Worm (Caenorhabditis elegans): ENCODE data around the gene ZK637.15.

The ZK637.15 gene

ce11 chrIII:8911598-8912194 lies 8.2 kb upstream of the ZK637.15 start, which contains the start of gene tpk-1:
TSS of gene tpk-1 (plus strand) at chrIII:8912144.
- no peak for TF ChIP-seq cog-1 (tag; optimal IDR thresholded peaks at IDR 0.05)
- no peak for TF ChIP-seq ref-1 (GFP tag; conservative IDR thresholded peaks at IDR 0.05)
- no peak for TF ChIP-seq T22C8.4 (GFP tag; IDR thresholded peaks at IDR 0.05)

ce11 chrIII:8913469-8913868 lies 6.4 kb upstream of the ZK637.15 start, which contains the start of gene trxr-2:
TSS of gene trxr-2 (plus strand) at chrIII:8913769.
- TF ChIP-seq ztf-23 (GFP tag; IDR thresholded peaks at IDR 0.05) (no peak), cog-1 (tag; optimal IDR thresholded peaks at IDR 0.05) (no peak), ref-1 (GFP tag; conservative IDR thresholded peaks at IDR 0.05) (no peak), flt-1 (GFP tag; IDR thresholded peaks at IDR 0.05) (no peak), T22C8.4 (GFP tag; IDR thresholded peaks at IDR 0.05) (no peak)

ce11 chrIII:8917879-8918381 lies 2.0 kb upstream of the ZK637.15 start, which contains the start of gene cdc-25.3:
TSS of gene cdc-25.3 (minus strand) at chrIII:8917929.
- no peak for TF ChIP-seq tab-1 (GFP tag; IDR thresholded peaks at IDR 0.05)

- TF ChIP-seq tab-1 (GFP tag; IDR thresholded peaks at IDR 0.05) (no peak), klf-2 (GFP tag; conservative IDR thresholded peaks at IDR 0.05) (no peak), T22C8.4 (GFP tag; IDR thresholded peaks at IDR 0.05) (no peak), flt-1 (GFP tag; IDR thresholded peaks at IDR 0.05) (no peak), ref-1 (GFP tag; conservative IDR thresholded peaks at IDR 0.05) (no peak), med-1 (GFP tag; optimal IDR thresholded peaks at IDR 0.05; ENCODE audit: insufficient read depth) (no peak), ztf-29 (GFP tag; IDR thresholded peaks at IDR 0.05) (no peak), ztf-23 (GFP tag; IDR thresholded peaks at IDR 0.05) (no peak), cog-1 (tag; optimal IDR thresholded peaks at IDR 0.05) (no peak)
Observed at ce11 chrIII:8922061-8922460, 2.2 kb downstream of the ZK637.15 start.

ce11 chrIII:8923240-8923734 lies 3.4 kb downstream of the ZK637.15 start, which contains the start of gene glb-1:
TSS of gene glb-1 (minus strand) at chrIII:8923290.
- TF ChIP-seq T22C8.4 (GFP tag; IDR thresholded peaks at IDR 0.05) (no peak), ztf-29 (GFP tag; IDR thresholded peaks at IDR 0.05) (no peak), flt-1 (GFP tag; IDR thresholded peaks at IDR 0.05) (no peak), klf-2 (GFP tag; conservative IDR thresholded peaks at IDR 0.05) (no peak), cog-1 (tag; optimal IDR thresholded peaks at IDR 0.05) (no peak), ztf-23 (GFP tag; IDR thresholded peaks at IDR 0.05) (no peak), med-1 (GFP tag; optimal IDR thresholded peaks at IDR 0.05; ENCODE audit: insufficient read depth) (no peak), ref-1 (GFP tag; conservative IDR thresholded peaks at IDR 0.05) (no peak), tab-1 (GFP tag; IDR thresholded peaks at IDR 0.05) (no peak)

ce11 chrIII:8923937-8924336 lies 4.1 kb downstream of the ZK637.15 start, which contains the start of gene ZK637.12:
TSS of gene ZK637.12 (plus strand) at chrIII:8924237.
- TF ChIP-seq ztf-29 (GFP tag; IDR thresholded peaks at IDR 0.05) (no peak), T22C8.4 (GFP tag; IDR thresholded peaks at IDR 0.05) (no peak), ref-1 (GFP tag; conservative IDR thresholded peaks at IDR 0.05) (no peak), ztf-23 (GFP tag; IDR thresholded peaks at IDR 0.05) (no peak), klf-2 (GFP tag; conservative IDR thresholded peaks at IDR 0.05) (no peak), flt-1 (GFP tag; IDR thresholded peaks at IDR 0.05) (no peak), med-1 (GFP tag; optimal IDR thresholded peaks at IDR 0.05; ENCODE audit: insufficient read depth) (no peak), cog-1 (tag; optimal IDR thresholded peaks at IDR 0.05) (no peak), tab-1 (GFP tag; IDR thresholded peaks at IDR 0.05) (no peak)

ce11 chrIII:8925539-8925938 lies 5.7 kb downstream of the ZK637.15 start:
- TF ChIP-seq tab-1 (GFP tag; IDR thresholded peaks at IDR 0.05), result no peak
- no peak for TF ChIP-seq med-1 (GFP tag; optimal IDR thresholded peaks at IDR 0.05; ENCODE audit: insufficient read depth)
- TF ChIP-seq T22C8.4 (GFP tag; IDR thresholded peaks at IDR 0.05), result no peak
- TF ChIP-seq klf-2 (GFP tag; conservative IDR thresholded peaks at IDR 0.05), result no peak
- no peak for TF ChIP-seq cog-1 (tag; optimal IDR thresholded peaks at IDR 0.05)
- no peak for TF ChIP-seq ztf-29 (GFP tag; IDR thresholded peaks at IDR 0.05)
- no peak for TF ChIP-seq ref-1 (GFP tag; conservative IDR thresholded peaks at IDR 0.05)
- TF ChIP-seq ztf-23 (GFP tag; IDR thresholded peaks at IDR 0.05), result no peak
- TF ChIP-seq flt-1 (GFP tag; IDR thresholded peaks at IDR 0.05), result no peak

ce11 chrIII:8926512-8926911 lies 6.6 kb downstream of the ZK637.15 start:
- TF ChIP-seq klf-2 (GFP tag; conservative IDR thresholded peaks at IDR 0.05), result no peak
- no peak for TF ChIP-seq ztf-29 (GFP tag; IDR thresholded peaks at IDR 0.05)
- no peak for TF ChIP-seq tab-1 (GFP tag; IDR thresholded peaks at IDR 0.05)
- no peak for TF ChIP-seq flt-1 (GFP tag; IDR thresholded peaks at IDR 0.05)
- TF ChIP-seq ref-1 (GFP tag; conservative IDR thresholded peaks at IDR 0.05), result no peak
- no peak for TF ChIP-seq ztf-23 (GFP tag; IDR thresholded peaks at IDR 0.05)
- no peak for TF ChIP-seq cog-1 (tag; optimal IDR thresholded peaks at IDR 0.05)
- no peak for TF ChIP-seq med-1 (GFP tag; optimal IDR thresholded peaks at IDR 0.05; ENCODE audit: insufficient read depth)
- TF ChIP-seq T22C8.4 (GFP tag; IDR thresholded peaks at IDR 0.05), result no peak

- TF ChIP-seq ztf-29 (GFP tag; IDR thresholded peaks at IDR 0.05) (no peak), flt-1 (GFP tag; IDR thresholded peaks at IDR 0.05) (no peak), ref-1 (GFP tag; conservative IDR thresholded peaks at IDR 0.05) (no peak), klf-2 (GFP tag; conservative IDR thresholded peaks at IDR 0.05) (no peak), cog-1 (tag; optimal IDR thresholded peaks at IDR 0.05) (no peak), ztf-23 (GFP tag; IDR thresholded peaks at IDR 0.05) (no peak), med-1 (GFP tag; optimal IDR thresholded peaks at IDR 0.05; ENCODE audit: insufficient read depth) (no peak), tab-1 (GFP tag; IDR thresholded peaks at IDR 0.05) (no peak), T22C8.4 (GFP tag; IDR thresholded peaks at IDR 0.05) (no peak)
Observed at ce11 chrIII:8929723-8930122, 9.8 kb downstream of the ZK637.15 start, which contains the start of gene arrd-15. TSS of gene arrd-15 (plus strand) at chrIII:8930023.

- TF ChIP-seq klf-2 (GFP tag; conservative IDR thresholded peaks at IDR 0.05), result no peak
- no peak for TF ChIP-seq tab-1 (GFP tag; IDR thresholded peaks at IDR 0.05)
- no peak for TF ChIP-seq ref-1 (GFP tag; conservative IDR thresholded peaks at IDR 0.05)
- TF ChIP-seq ztf-29 (GFP tag; IDR thresholded peaks at IDR 0.05), result no peak
- no peak for TF ChIP-seq T22C8.4 (GFP tag; IDR thresholded peaks at IDR 0.05)
- no peak for TF ChIP-seq flt-1 (GFP tag; IDR thresholded peaks at IDR 0.05)
- no peak for TF ChIP-seq ztf-23 (GFP tag; IDR thresholded peaks at IDR 0.05)
- no peak for TF ChIP-seq med-1 (GFP tag; optimal IDR thresholded peaks at IDR 0.05; ENCODE audit: insufficient read depth)
- TF ChIP-seq cog-1 (tag; optimal IDR thresholded peaks at IDR 0.05), result no peak
Observed at ce11 chrIII:8933696-8934095, 13.8 kb downstream of the ZK637.15 start.
